Worm (Caenorhabditis elegans): Measurements from ENCODE around the gene F46G11.6.
A peak's percentile ranks its signal among the peaks of the same experiment; 100 is the strongest.

DNA sequence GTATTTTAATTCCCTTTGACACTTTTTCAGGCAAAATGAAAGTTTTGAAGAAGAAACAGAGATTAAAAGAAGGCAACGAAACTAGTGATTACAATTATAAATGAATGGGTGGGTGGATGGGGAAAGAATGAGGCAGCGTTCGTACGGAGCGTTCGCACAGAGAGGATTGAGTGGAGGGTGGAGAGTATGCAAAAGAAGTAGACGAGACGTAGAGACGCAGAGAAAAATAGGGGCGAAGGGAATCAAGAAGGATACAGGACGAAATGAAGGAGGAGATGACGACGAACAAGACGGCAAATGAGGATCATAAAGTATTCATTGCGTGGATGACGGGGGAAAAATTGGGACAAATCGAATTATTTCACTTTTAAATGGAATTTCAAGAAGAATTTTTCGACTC, 21.6 kb upstream of the F46G11.6 start:
- TF ChIP-seq nhr-179 (tag; optimal IDR thresholded peaks at IDR 0.05) = no peak
- TF ChIP-seq unc-62 (GFP tag; optimal IDR thresholded peaks at IDR 0.05) = no peak
- TF ChIP-seq sea-2 (GFP tag; IDR thresholded peaks at IDR 0.05) = no peak
- no peak for TF ChIP-seq nhr-120 (GFP tag; IDR thresholded peaks at IDR 0.05)
- no peak for TF ChIP-seq ztf-18 (tag; optimal IDR thresholded peaks at IDR 0.05)
- no peak for TF ChIP-seq rpc-1 (optimal IDR thresholded peaks at IDR 0.05)
- TF ChIP-seq rpc-1 (tag; optimal IDR thresholded peaks at IDR 0.05) = no peak
- TF ChIP-seq ztf-28 (GFP tag; IDR thresholded peaks at IDR 0.05) = no peak
- TF ChIP-seq pha-4 (tag; optimal IDR thresholded peaks at IDR 0.05) = no peak
- TF ChIP-seq egl-44 (GFP tag; IDR thresholded peaks at IDR 0.05) = no peak
- TF ChIP-seq F55B11.4 (tag; optimal IDR thresholded peaks at IDR 0.05; ENCODE audit: borderline replicate concordance, insufficient read depth) = no peak
- no peak for TF ChIP-seq rcor-1 (GFP tag; IDR thresholded peaks at IDR 0.05)
- TF ChIP-seq B0336.3 (GFP tag; IDR thresholded peaks at IDR 0.05) = no peak
- peak; percentile 50; the same call in 1 of the 2 replicates for TF ChIP-seq hmg-1.2 (GFP tag; IDR thresholded peaks at IDR 0.05)
- TF ChIP-seq Y53F4B.3 (GFP tag; IDR thresholded peaks at IDR 0.05) = no peak
